Worm (Caenorhabditis elegans) whole organism, L4 larva: ENCODE measurements around the gene F35H8.4.

Source experiments
- ama-1 ChIP-seq: fragments of 150-350 bp; optimal IDR thresholded peaks from 2 replicates; lab custom pipeline; 2014; ENCODE audit warnings: inconsistent platforms, mixed read lengths
- ceh-32 ChIP-seq: sonication (generic microtip); optimal IDR thresholded peaks from 2 replicates; lab custom pipeline; 2016; ENCODE audit warnings: mild to moderate bottlenecking, missing genetic modification characterization, missing compliant biosample characterization; ENCODE audit not compliant: poor library complexity
- ceh-62 ChIP-seq: sonication (generic microtip); optimal IDR thresholded peaks from 2 replicates; lab custom pipeline; 2017; ENCODE audit warnings: missing biosample characterization, missing genetic modification characterization
- ceh-82 ChIP-seq: sonication (generic microtip); optimal IDR thresholded peaks from 2 replicates; lab custom pipeline; 2017; ENCODE audit warnings: missing biosample characterization, missing genetic modification characterization
- ctbp-1 ChIP-seq: fragments of 200-800 bp; sonication (Bioruptor generic); IDR thresholded peaks from 2 replicates; pipeline ENCODE4 v1.3.6; 2022; ENCODE audit warnings: missing genetic modification reagents, missing genetic modification characterization, missing compliant biosample characterization
- dmd-6 ChIP-seq: fragments of 200-800 bp; sonication (Bioruptor generic); IDR thresholded peaks from 2 replicates; pipeline ENCODE4 v1.3.6; 2022; ENCODE audit warnings: missing genetic modification reagents, missing genetic modification characterization, missing compliant biosample characterization
- fos-1 ChIP-seq: fragments of 150-350 bp; optimal IDR thresholded peaks from 2 replicates; lab custom pipeline; 2014; ENCODE audit warnings: missing biosample characterization, missing genetic modification characterization
- lin-13 ChIP-seq: fragments of 150-350 bp; optimal IDR thresholded peaks from 2 replicates; lab custom pipeline; 2014; ENCODE audit warnings: missing biosample characterization, missing genetic modification reagents, missing genetic modification characterization
- lin-39 ChIP-seq: fragments of 150-350 bp; optimal IDR thresholded peaks from 2 replicates; lab custom pipeline; 2014; ENCODE audit warnings: missing biosample characterization, missing genetic modification reagents, missing genetic modification characterization
- mep-1 ChIP-seq: fragments of 150-350 bp; sonication (generic microtip); optimal IDR thresholded peaks from 3 replicates; lab custom pipeline; 2014; ENCODE audit warnings: missing biosample characterization, missing genetic modification characterization
- nhr-11 ChIP-seq: fragments of 150-350 bp; optimal IDR thresholded peaks from 2 replicates; lab custom pipeline; 2014; ENCODE audit warnings: missing biosample characterization, missing genetic modification characterization
- nhr-28 ChIP-seq: fragments of 150-350 bp; optimal IDR thresholded peaks from 2 replicates; lab custom pipeline; 2014; ENCODE audit warnings: missing biosample characterization, missing genetic modification characterization
- set-16 ChIP-seq: fragments of 200-800 bp; sonication (Bioruptor generic); IDR thresholded peaks from 2 replicates; pipeline ENCODE4 v1.3.6; 2022; ENCODE audit warnings: missing genetic modification reagents, missing genetic modification characterization, missing compliant biosample characterization
- ztf-11 ChIP-seq: fragments of 150-350 bp; optimal IDR thresholded peaks from 2 replicates; lab custom pipeline; 2014; ENCODE audit warnings: missing biosample characterization, missing genetic modification characterization

ce11 chrII:9576707-9577106, 16.9 kb upstream of the F35H8.4 start:
- no peak for TF ChIP-seq fos-1
- no peak for TF ChIP-seq nhr-11 (tag; lab: Kevin White, UChicago)
- TF ChIP-seq ama-1: no peak
- TF ChIP-seq lin-13: no peak
- no peak for TF ChIP-seq set-16 (GFP tag; lab: Robert Waterston, UW)
- TF ChIP-seq ceh-82 (tag; lab: Kevin White, UChicago): no peak
- TF ChIP-seq ztf-11 (tag; lab: Kevin White, UChicago): no peak
- no peak for TF ChIP-seq dmd-6 (GFP tag; lab: Robert Waterston, UW)
- no peak for TF ChIP-seq ceh-62 (tag; lab: Kevin White, UChicago)
- no peak for TF ChIP-seq nhr-28
- TF ChIP-seq mep-1 (tag; lab: Kevin White, UChicago): no peak
- TF ChIP-seq ctbp-1 (GFP tag; lab: Robert Waterston, UW): no peak
- TF ChIP-seq lin-39: no peak
- no peak for TF ChIP-seq ceh-32 (tag; lab: Kevin White, UChicago)
